Worm (Caenorhabditis elegans) whole organism, L3 larva: ENCODE measurements around the gene Y75B12B.10.
A peak's percentile ranks its signal among the peaks of the same experiment; 100 is the strongest.

Experiments
- R02D3.7 ChIP-seq: fragments of 150-350 bp; optimal IDR thresholded peaks from 2 replicates; lab custom pipeline; 2014; ENCODE audit warnings: missing biosample characterization, missing genetic modification characterization
- ama-1 ChIP-seq: fragments of 150-350 bp; optimal IDR thresholded peaks from 2 replicates; lab custom pipeline; 2018
- ceh-28 ChIP-seq: fragments of 150-350 bp; optimal IDR thresholded peaks from 2 replicates; lab custom pipeline; 2014; ENCODE audit warnings: missing biosample characterization, missing genetic modification reagents, missing genetic modification characterization
- ceh-82 ChIP-seq: fragments of 150-350 bp; optimal IDR thresholded peaks from 2 replicates; lab custom pipeline; 2014; ENCODE audit warnings: missing biosample characterization, missing genetic modification characterization
- egl-27 ChIP-seq: sonication (generic microtip); optimal IDR thresholded peaks from 4 replicates; lab custom pipeline; 2017; ENCODE audit warnings: missing biosample characterization, missing genetic modification reagents, missing genetic modification characterization
- egl-5 ChIP-seq: fragments of 150-350 bp; optimal IDR thresholded peaks from 2 replicates; lab custom pipeline; 2017; ENCODE audit warnings: missing biosample characterization, missing genetic modification reagents, missing genetic modification characterization, inconsistent platforms
- elt-1 ChIP-seq: fragments of 150-350 bp; optimal IDR thresholded peaks from 2 replicates; lab custom pipeline; 2014; ENCODE audit warnings: missing biosample characterization, missing genetic modification characterization
- elt-2 ChIP-seq: sonication (generic microtip); optimal IDR thresholded peaks from 2 replicates; lab custom pipeline; 2016; ENCODE audit warnings: missing genetic modification reagents, mild to moderate bottlenecking, missing genetic modification characterization, missing compliant biosample characterization
- elt-3 ChIP-seq, 3 experiments: fragments of 150-350 bp in 1 of 3; sonication (generic microtip) in 2 of 3; optimal IDR thresholded peaks; 2 replicates in 2 of 3; 4 replicates in 1 of 3; lab custom pipeline; 2014 to 2017; ENCODE audit warnings: missing biosample characterization in 3 of 3, missing genetic modification characterization in 3 of 3
- fkh-10 ChIP-seq: sonication (generic microtip); optimal IDR thresholded peaks from 2 replicates; lab custom pipeline; 2017; ENCODE audit warnings: missing biosample characterization, missing genetic modification reagents, missing genetic modification characterization
- fkh-2 ChIP-seq: fragments of 150-350 bp; optimal IDR thresholded peaks from 2 replicates; lab custom pipeline; 2014; ENCODE audit warnings: missing biosample characterization, missing genetic modification reagents, missing genetic modification characterization
- hmg-11 ChIP-seq: sonication (generic microtip); optimal IDR thresholded peaks from 2 replicates; lab custom pipeline; 2016; ENCODE audit warnings: missing genetic modification characterization, missing compliant biosample characterization
- jun-1 ChIP-seq: fragments of 150-350 bp; optimal IDR thresholded peaks from 2 replicates; lab custom pipeline; 2014; ENCODE audit warnings: missing biosample characterization, missing genetic modification reagents, missing genetic modification characterization
- lin-15B ChIP-seq: fragments of 150-350 bp; optimal IDR thresholded peaks from 2 replicates; lab custom pipeline; 2014; ENCODE audit warnings: missing biosample characterization, missing genetic modification characterization
- lin-39 ChIP-seq: fragments of 150-350 bp; optimal IDR thresholded peaks from 2 replicates; lab custom pipeline; 2018; ENCODE audit warnings: missing biosample characterization, missing genetic modification reagents, missing genetic modification characterization
- lsy-12 ChIP-seq: sonication (generic microtip); optimal IDR thresholded peaks from 2 replicates; lab custom pipeline; 2016; ENCODE audit warnings: mild to moderate bottlenecking, missing genetic modification characterization, missing compliant biosample characterization
- nfya-1 ChIP-seq: sonication (generic microtip); optimal IDR thresholded peaks from 2 replicates; lab custom pipeline; 2017; ENCODE audit warnings: missing genetic modification characterization, mild to moderate bottlenecking, missing compliant biosample characterization, antibody characterized with exemption, moderate library complexity; ENCODE audit not compliant: insufficient read depth
- nhr-12 ChIP-seq: fragments of 150-350 bp; optimal IDR thresholded peaks from 2 replicates; lab custom pipeline; 2014; ENCODE audit warnings: missing biosample characterization, missing genetic modification characterization
- nhr-23 ChIP-seq: fragments of 150-350 bp; optimal IDR thresholded peaks from 2 replicates; lab custom pipeline; 2014; ENCODE audit warnings: missing biosample characterization, missing genetic modification reagents, missing genetic modification characterization
- nhr-25 ChIP-seq: sonication (generic microtip); optimal IDR thresholded peaks from 2 replicates; lab custom pipeline; 2017; ENCODE audit warnings: missing biosample characterization, missing genetic modification characterization
- nhr-67 ChIP-seq: fragments of 150-350 bp; optimal IDR thresholded peaks from 2 replicates; lab custom pipeline; 2014; ENCODE audit warnings: missing biosample characterization, missing genetic modification characterization
- nhr-77 ChIP-seq: fragments of 150-350 bp; optimal IDR thresholded peaks from 2 replicates; lab custom pipeline; 2014; ENCODE audit warnings: missing biosample characterization, missing genetic modification characterization
- pha-4 ChIP-seq: fragments of 150-350 bp; optimal IDR thresholded peaks from 2 replicates; lab custom pipeline; 2014; ENCODE audit warnings: missing biosample characterization, missing genetic modification reagents, missing genetic modification characterization
- pqm-1 ChIP-seq: fragments of 150-350 bp; optimal IDR thresholded peaks from 2 replicates; lab custom pipeline; 2017; ENCODE audit warnings: missing biosample characterization, missing genetic modification characterization, inconsistent platforms
- snpc-4 ChIP-seq: fragments of 150-350 bp; optimal IDR thresholded peaks from 2 replicates; lab custom pipeline; 2014; ENCODE audit warnings: missing biosample characterization, missing genetic modification characterization
- tbx-2 ChIP-seq: sonication (generic microtip); optimal IDR thresholded peaks from 2 replicates; lab custom pipeline; 2016; ENCODE audit warnings: mild to moderate bottlenecking, missing genetic modification characterization, missing compliant biosample characterization
- unc-39 ChIP-seq: sonication (generic microtip); optimal IDR thresholded peaks from 4 replicates; lab custom pipeline; 2017; ENCODE audit warnings: missing biosample characterization, missing genetic modification characterization
- unc-62 ChIP-seq: fragments of 150-350 bp; sonication (generic microtip); optimal IDR thresholded peaks from 4 replicates; lab custom pipeline; 2014; ENCODE audit warnings: missing biosample characterization, missing genetic modification reagents, missing genetic modification characterization
- zag-1 ChIP-seq: fragments of 150-350 bp; optimal IDR thresholded peaks from 2 replicates; lab custom pipeline; 2014; ENCODE audit warnings: missing biosample characterization, missing genetic modification characterization
- ztf-11 ChIP-seq: fragments of 150-350 bp; optimal IDR thresholded peaks from 2 replicates; lab custom pipeline; 2014; ENCODE audit warnings: missing biosample characterization, missing genetic modification characterization

Y75B12B.10 gene

ce11 chrV:15223668-15224067 lies 23.8 kb downstream of the Y75B12B.10 start, which contains the start of gene srw-24:
Gene srw-24 (plus strand): TSS chrV:15223968.
- no peak for TF ChIP-seq zag-1

- TF ChIP-seq egl-5 (tag; lab: Kevin White, UChicago) (no peak), R02D3.7 (tag; lab: Kevin White, UChicago) (no peak), fkh-10 (no peak), nhr-25 (tag; lab: Kevin White, UChicago) (no peak), snpc-4 (tag; lab: Kevin White, UChicago) (no peak), elt-1 (tag; lab: Kevin White, UChicago) (no peak), nhr-67 (tag; lab: Kevin White, UChicago) (no peak), hmg-11 (tag; lab: Kevin White, UChicago) (no peak), nhr-12 (no peak)
Measured at ce11 chrV:15225650-15226049, 25.8 kb downstream of the Y75B12B.10 start, which contains the start of gene srw-14. Gene srw-14 (plus strand): TSS chrV:15225950.

DNA sequence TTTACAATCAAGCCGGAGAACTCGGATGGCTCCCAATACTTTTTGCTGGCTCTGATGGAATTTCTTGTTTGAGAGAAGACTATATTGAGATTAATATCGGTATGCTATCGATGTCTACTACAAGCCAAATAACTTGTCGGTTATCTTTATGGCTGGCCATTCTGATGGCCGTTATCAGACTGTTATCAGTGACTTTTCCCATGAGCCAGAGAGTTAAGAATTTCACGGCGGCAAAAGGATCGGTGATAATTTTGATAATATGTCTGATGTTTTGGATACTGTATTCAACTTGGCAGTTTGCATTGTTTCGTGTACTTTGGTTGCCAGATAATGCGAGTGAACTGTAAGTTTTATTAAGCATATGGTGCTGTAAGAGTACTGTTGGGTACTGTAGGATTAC lies 26.3 kb downstream of the Y75B12B.10 start:
- no peak for TF ChIP-seq unc-39 (tag; lab: Kevin White, UChicago)
- TF ChIP-seq elt-2 (tag; lab: Kevin White, UChicago), result peak; percentile 56

DNA sequence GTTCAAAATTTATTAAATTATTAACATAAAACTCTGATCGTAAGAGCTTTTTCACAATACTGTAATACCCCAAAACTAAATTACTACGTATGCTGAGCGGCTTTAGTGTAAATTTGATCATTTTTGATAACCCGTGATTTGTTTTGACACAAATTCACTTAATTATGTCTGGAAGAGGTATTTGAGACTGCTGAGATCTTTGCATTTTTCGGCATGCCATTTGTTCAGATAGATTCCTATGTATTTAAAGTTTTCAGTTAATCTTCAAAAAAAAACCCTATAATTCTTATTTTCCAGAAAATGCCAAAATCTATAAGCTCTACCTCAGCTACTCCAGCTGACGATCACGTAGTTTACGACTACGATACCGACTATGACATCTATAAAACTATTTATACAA lies 30.4 kb downstream of the Y75B12B.10 start, which contains the start of gene srw-15:
Gene srw-15 (plus strand): TSS at position 301 of the 400 bp plus-strand sequence.
- TF ChIP-seq jun-1, result no peak
- TF ChIP-seq pha-4 (tag; lab: Kevin White, UChicago), result no peak
- no peak for TF ChIP-seq pqm-1 (tag; lab: Kevin White, UChicago)
- TF ChIP-seq elt-3 (tag; optimal IDR thresholded peaks at IDR 0.05; lab: Kevin White, UChicago), result no peak
- no peak for TF ChIP-seq nhr-25 (tag; lab: Kevin White, UChicago)
- TF ChIP-seq lin-15B (tag; lab: Kevin White, UChicago), result no peak
- no peak for TF ChIP-seq egl-27

DNA sequence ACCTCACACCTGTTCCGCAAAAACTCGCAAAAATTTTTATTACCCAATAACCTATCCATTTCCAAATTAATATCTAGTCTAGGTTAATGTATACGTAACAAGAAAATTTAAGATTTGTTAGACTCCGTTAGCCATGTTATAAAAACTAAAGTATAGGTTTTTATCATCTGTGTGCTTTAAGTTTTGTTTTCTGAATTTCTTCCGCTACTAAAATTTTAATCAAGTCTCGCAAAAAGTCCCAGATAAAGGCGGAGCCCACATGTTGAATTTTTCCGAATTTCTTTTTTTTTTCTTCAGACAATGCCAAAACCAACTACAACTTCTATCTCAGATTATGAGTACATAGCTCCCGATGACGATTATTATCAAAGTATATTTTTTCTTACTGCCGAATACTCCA lies 32.3 kb downstream of the Y75B12B.10 start, which contains the start of gene srw-13:
Gene srw-13 (plus strand): TSS at position 301 of the 400 bp plus-strand sequence.
- TF ChIP-seq fkh-2 (tag; lab: Kevin White, UChicago), result no peak
- TF ChIP-seq nfya-1 (tag; lab: Kevin White, UChicago), result no peak
- TF ChIP-seq tbx-2 (tag; lab: Kevin White, UChicago), result no peak
- TF ChIP-seq unc-39 (tag; lab: Kevin White, UChicago), result no peak
- TF ChIP-seq ama-1, result no peak
- TF ChIP-seq fkh-10, result no peak
- TF ChIP-seq snpc-4 (tag; lab: Kevin White, UChicago), result no peak
- TF ChIP-seq hmg-11 (tag; lab: Kevin White, UChicago), result no peak
- TF ChIP-seq unc-62 (GFP tag; lab: Kevin White, UChicago), result no peak

DNA sequence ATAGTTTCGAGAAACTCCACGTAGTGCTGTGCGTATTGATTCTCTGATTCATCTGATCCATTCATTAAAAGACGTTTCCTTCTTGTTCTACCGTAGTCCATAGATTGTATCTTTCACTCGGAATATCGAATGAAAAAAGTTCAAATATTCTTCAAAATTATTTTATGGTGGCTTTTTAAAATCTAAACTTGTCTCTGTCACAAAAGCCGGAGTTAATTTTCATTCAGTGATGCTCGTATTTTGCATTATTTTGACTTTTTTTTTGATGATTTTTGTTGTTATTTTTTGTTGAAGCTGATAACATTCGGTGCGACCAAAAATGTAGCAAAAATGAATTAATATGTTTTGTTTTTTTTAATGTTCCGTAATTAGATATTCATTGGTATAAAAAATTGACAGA lies 35.8 kb downstream of the Y75B12B.10 start, which contains the start of gene nhr-164:
Gene nhr-164 (minus strand): TSS at position 101 of the 400 bp plus-strand sequence.
- TF ChIP-seq nhr-77 (tag; lab: Kevin White, UChicago), result no peak
- TF ChIP-seq nhr-23 (tag; lab: Kevin White, UChicago), result no peak
- TF ChIP-seq hmg-11 (tag; lab: Kevin White, UChicago), result no peak
- no peak for TF ChIP-seq egl-27
- TF ChIP-seq ama-1, result no peak
- TF ChIP-seq lin-39 (tag; lab: Kevin White, UChicago), result no peak
- no peak for TF ChIP-seq ceh-82 (tag; lab: Kevin White, UChicago)
- no peak for TF ChIP-seq ceh-28 (tag; lab: Kevin White, UChicago)
- TF ChIP-seq ztf-11 (tag; lab: Kevin White, UChicago), result no peak
- no peak for TF ChIP-seq pqm-1 (tag; lab: Kevin White, UChicago)
- TF ChIP-seq lin-15B (tag; lab: Kevin White, UChicago), result no peak
- TF ChIP-seq zag-1, result no peak
- TF ChIP-seq lsy-12 (tag; lab: Kevin White, UChicago), result no peak
- TF ChIP-seq egl-5 (tag; lab: Kevin White, UChicago), result no peak
- TF ChIP-seq, all 47 proteins: peak for 0
